Worm (Caenorhabditis elegans) whole organism, L4 larva: ENCODE results near the gene R144.12.

ENCODE experiments used
- D1046.2 ChIP-seq: fragments of 200-800 bp; sonication (Bioruptor generic); IDR thresholded peaks from 2 replicates; pipeline ENCODE4 v1.3.6; 2022; ENCODE audit warnings: missing genetic modification characterization, missing compliant biosample characterization
- F26F4.8 ChIP-seq: fragments of 200-800 bp; sonication (Bioruptor generic); conservative IDR thresholded peaks from 2 replicates; pipeline ENCODE4 v1.3.6; 2022; ENCODE audit warnings: missing genetic modification characterization, missing compliant biosample characterization
- F44E2.7 ChIP-seq: fragments of 200-800 bp; sonication (Bioruptor generic); IDR thresholded peaks from 2 replicates; pipeline ENCODE4 v2.1.2; 2022; ENCODE audit warnings: missing genetic modification characterization, missing compliant biosample characterization
- R02D3.7 ChIP-seq: fragments of 150-350 bp; sonication (generic microtip); optimal IDR thresholded peaks from 3 replicates; lab custom pipeline; 2014; ENCODE audit warnings: missing biosample characterization, missing genetic modification characterization
- T20F7.1 ChIP-seq: fragments of 200-800 bp; sonication (Bioruptor generic); optimal IDR thresholded peaks from 2 replicates; lab custom pipeline; 2018; ENCODE audit warnings: mild to moderate bottlenecking, missing genetic modification characterization, missing compliant biosample characterization
- Y105C5A.15 ChIP-seq: fragments of 200-800 bp; sonication (Bioruptor generic); IDR thresholded peaks from 2 replicates; pipeline ENCODE4 v1.3.6; 2022; ENCODE audit warnings: missing genetic modification characterization, missing compliant biosample characterization
- Y75B8A.6 ChIP-seq: fragments of 200-800 bp; sonication (Bioruptor generic); IDR thresholded peaks from 2 replicates; pipeline ENCODE4 v1.3.6; 2022; ENCODE audit warnings: missing genetic modification reagents, missing genetic modification characterization, missing compliant biosample characterization
- ZK546.5 ChIP-seq, 2 experiments: sonication (generic microtip); optimal IDR thresholded peaks; 2 replicates each; lab custom pipeline; 2017; ENCODE audit warnings: missing biosample characterization in 2 of 2, missing genetic modification characterization in 2 of 2
- aha-1 ChIP-seq: fragments of 150-350 bp; peaks from one replicate; lab custom pipeline; 2014; ENCODE audit warnings: missing biosample characterization, missing genetic modification characterization
- arid-1 ChIP-seq: fragments of 200-800 bp; sonication (Bioruptor generic); conservative IDR thresholded peaks from 2 replicates; pipeline ENCODE4 v1.3.6; 2022; ENCODE audit warnings: missing genetic modification reagents, missing genetic modification characterization, missing compliant biosample characterization
- ceh-20 ChIP-seq: fragments of 200-800 bp; sonication (Bioruptor generic); IDR thresholded peaks from 2 replicates; pipeline ENCODE4 v1.3.6; 2022; ENCODE audit warnings: missing genetic modification reagents, missing genetic modification characterization, missing compliant biosample characterization
- ceh-32 ChIP-seq: sonication (generic microtip); optimal IDR thresholded peaks from 2 replicates; lab custom pipeline; 2016; ENCODE audit warnings: mild to moderate bottlenecking, missing genetic modification characterization, missing compliant biosample characterization; ENCODE audit not compliant: poor library complexity
- ceh-62 ChIP-seq: sonication (generic microtip); optimal IDR thresholded peaks from 2 replicates; lab custom pipeline; 2017; ENCODE audit warnings: missing biosample characterization, missing genetic modification characterization
- ceh-82 ChIP-seq: sonication (generic microtip); optimal IDR thresholded peaks from 2 replicates; lab custom pipeline; 2017; ENCODE audit warnings: missing biosample characterization, missing genetic modification characterization
- cey-2 ChIP-seq: sonication (generic microtip); optimal IDR thresholded peaks from 3 replicates; lab custom pipeline; 2017; ENCODE audit warnings: missing genetic modification characterization, mild to moderate bottlenecking, missing compliant biosample characterization, antibody characterized with exemption, borderline replicate concordance; ENCODE audit not compliant: insufficient read depth
- ctbp-1 ChIP-seq: fragments of 200-800 bp; sonication (Bioruptor generic); IDR thresholded peaks from 2 replicates; pipeline ENCODE4 v1.3.6; 2022; ENCODE audit warnings: missing genetic modification reagents, missing genetic modification characterization, missing compliant biosample characterization
- daf-12 ChIP-seq: fragments of 150-350 bp; optimal IDR thresholded peaks from 2 replicates; lab custom pipeline; 2014; ENCODE audit warnings: missing biosample characterization, missing genetic modification reagents, missing genetic modification characterization
- daf-16 ChIP-seq, 3 experiments: sonication (generic microtip); optimal IDR thresholded peaks; 2 replicates each; lab custom pipeline; 2016 to 2017; ENCODE audit warnings: missing genetic modification characterization in 3 of 3, missing genetic modification reagents in 3 of 3, mild to moderate bottlenecking in 2 of 3, missing compliant biosample characterization in 2 of 3, missing biosample characterization in 1 of 3, moderate library complexity in 1 of 3
- duxl-1 ChIP-seq: sonication (generic microtip); optimal IDR thresholded peaks from 2 replicates; lab custom pipeline; 2016; ENCODE audit warnings: mild to moderate bottlenecking, missing genetic modification characterization, moderate library complexity, missing compliant biosample characterization; ENCODE audit not compliant: poor library complexity
- egl-27 ChIP-seq: sonication (generic microtip); optimal IDR thresholded peaks from 3 replicates; lab custom pipeline; 2017; ENCODE audit warnings: missing biosample characterization, missing genetic modification reagents, missing genetic modification characterization
- fkh-10 ChIP-seq: fragments of 150-350 bp; optimal IDR thresholded peaks from 2 replicates; lab custom pipeline; 2014; ENCODE audit warnings: missing biosample characterization, missing genetic modification reagents, missing genetic modification characterization
- hif-1 ChIP-seq, 2 experiments: sonication (generic microtip); optimal IDR thresholded peaks; 2 replicates each; lab custom pipeline; 2016 to 2017; ENCODE audit warnings: missing compliant biosample characterization in 2 of 2, missing genetic modification characterization in 2 of 2, missing genetic modification reagents in 2 of 2, missing genotype in 2 of 2, mild to moderate bottlenecking in 1 of 2
- hlh-30 ChIP-seq: sonication (generic microtip); optimal IDR thresholded peaks from 2 replicates; lab custom pipeline; 2017; ENCODE audit warnings: antibody characterized with exemption, mild to moderate bottlenecking, missing genetic modification characterization, missing compliant biosample characterization; ENCODE audit not compliant: insufficient read depth
- hmg-1.1 ChIP-seq: fragments of 200-800 bp; sonication (Bioruptor generic); IDR thresholded peaks from 2 replicates; pipeline ENCODE4 v1.3.6; 2022; ENCODE audit warnings: missing genetic modification reagents, missing genetic modification characterization, missing compliant biosample characterization
- jun-1 ChIP-seq: fragments of 150-350 bp; optimal IDR thresholded peaks from 2 replicates; lab custom pipeline; 2014; ENCODE audit warnings: missing biosample characterization, missing genetic modification reagents, missing genetic modification characterization
- lin-1 ChIP-seq: fragments of 200-800 bp; sonication (Bioruptor generic); IDR thresholded peaks from 2 replicates; pipeline ENCODE4 v1.3.6; 2022; ENCODE audit warnings: missing genetic modification reagents, missing genetic modification characterization, missing compliant biosample characterization
- lin-15B ChIP-seq: fragments of 150-350 bp; sonication (generic microtip); optimal IDR thresholded peaks from 3 replicates; lab custom pipeline; 2014; ENCODE audit warnings: missing biosample characterization, missing genetic modification characterization
- lin-38 ChIP-seq: fragments of 200-800 bp; sonication (Bioruptor generic); IDR thresholded peaks from 2 replicates; pipeline ENCODE4 v1.3.6; 2022; ENCODE audit warnings: missing genetic modification reagents, missing genetic modification characterization, missing compliant biosample characterization
- lir-3 ChIP-seq: sonication (generic microtip); optimal IDR thresholded peaks from 2 replicates; lab custom pipeline; 2016; ENCODE audit warnings: mild to moderate bottlenecking, missing genetic modification characterization, missing compliant biosample characterization
- madf-9 ChIP-seq: fragments of 200-800 bp; sonication (Bioruptor generic); conservative IDR thresholded peaks from 2 replicates; pipeline ENCODE4 v1.3.6; 2022; ENCODE audit warnings: missing genetic modification reagents, missing genetic modification characterization, missing compliant biosample characterization
- mdl-1 ChIP-seq, 2 experiments: fragments of 150-350 bp in 1 of 2; sonication (generic microtip) in 1 of 2; optimal IDR thresholded peaks; 2 replicates each; lab custom pipeline; 2014 to 2017; ENCODE audit warnings: missing biosample characterization in 2 of 2, missing genetic modification characterization in 2 of 2
- mes-2 ChIP-seq: sonication (generic microtip); optimal IDR thresholded peaks from 2 replicates; lab custom pipeline; 2016; ENCODE audit warnings: missing genotype, mild to moderate bottlenecking, missing genetic modification characterization, missing compliant biosample characterization; ENCODE audit not compliant: poor library complexity, severe bottlenecking
- mxl-3 ChIP-seq: fragments of 200-800 bp; sonication (Bioruptor generic); optimal IDR thresholded peaks from 2 replicates; lab custom pipeline; 2018; ENCODE audit warnings: mild to moderate bottlenecking, missing genetic modification characterization, missing compliant biosample characterization
- nhr-111 ChIP-seq: fragments of 200-800 bp; sonication (Bioruptor generic); optimal IDR thresholded peaks from 2 replicates; lab custom pipeline; 2018; ENCODE audit warnings: mild to moderate bottlenecking, missing genetic modification characterization, missing compliant biosample characterization
- nhr-25 ChIP-seq: sonication (generic microtip); optimal IDR thresholded peaks from 2 replicates; lab custom pipeline; 2017; ENCODE audit warnings: missing genetic modification characterization, mild to moderate bottlenecking, missing compliant biosample characterization, antibody characterized with exemption, moderate library complexity, borderline replicate concordance; ENCODE audit not compliant: insufficient read depth
- nhr-48 ChIP-seq: sonication (generic microtip); optimal IDR thresholded peaks from 2 replicates; lab custom pipeline; 2016; ENCODE audit warnings: mild to moderate bottlenecking, missing genetic modification characterization, missing compliant biosample characterization
- nhr-76 ChIP-seq: fragments of 150-350 bp; optimal IDR thresholded peaks from 2 replicates; lab custom pipeline; 2014; ENCODE audit warnings: missing biosample characterization, missing genetic modification characterization
- nhr-77 ChIP-seq: fragments of 150-350 bp; optimal IDR thresholded peaks from 2 replicates; lab custom pipeline; 2014; ENCODE audit warnings: missing biosample characterization, missing genetic modification characterization
- php-3 ChIP-seq: fragments of 200-800 bp; sonication (Bioruptor generic); IDR thresholded peaks from 2 replicates; pipeline ENCODE4 v1.3.6; 2022; ENCODE audit warnings: missing genetic modification reagents, missing genetic modification characterization, missing compliant biosample characterization
- pqm-1 ChIP-seq: sonication (generic microtip); optimal IDR thresholded peaks from 2 replicates; lab custom pipeline; 2017; ENCODE audit warnings: missing biosample characterization, missing genetic modification characterization
- rbr-2 ChIP-seq: sonication (generic microtip); optimal IDR thresholded peaks from 2 replicates; lab custom pipeline; 2016; ENCODE audit warnings: missing genotype, missing genetic modification characterization, missing compliant biosample characterization
- saeg-2 ChIP-seq: fragments of 200-800 bp; sonication (Bioruptor generic); IDR thresholded peaks from 2 replicates; pipeline ENCODE4 v1.3.6; 2022; ENCODE audit warnings: missing genetic modification reagents, missing genetic modification characterization, missing compliant biosample characterization
- set-16 ChIP-seq: fragments of 200-800 bp; sonication (Bioruptor generic); IDR thresholded peaks from 2 replicates; pipeline ENCODE4 v1.3.6; 2022; ENCODE audit warnings: missing genetic modification reagents, missing genetic modification characterization, missing compliant biosample characterization
- snpc-1.2 ChIP-seq: fragments of 200-800 bp; sonication (Bioruptor generic); IDR thresholded peaks from 2 replicates; pipeline ENCODE4 v1.3.6; 2022; ENCODE audit warnings: missing genetic modification reagents, missing genetic modification characterization, missing compliant biosample characterization
- snpc-4 ChIP-seq: fragments of 150-350 bp; optimal IDR thresholded peaks from 2 replicates; lab custom pipeline; 2014; ENCODE audit warnings: missing biosample characterization, missing genetic modification characterization
- spr-3 ChIP-seq: fragments of 200-800 bp; sonication (Bioruptor generic); optimal IDR thresholded peaks from 2 replicates; lab custom pipeline; 2018; ENCODE audit warnings: mild to moderate bottlenecking, missing genetic modification characterization, missing compliant biosample characterization
- unc-62 ChIP-seq, 3 experiments: fragments of 150-350 bp in 1 of 3; sonication (generic microtip); optimal IDR thresholded peaks in 2 of 3; peaks in 1 of 3; 1 replicate in 1 of 3; 2 replicates in 2 of 3; lab custom pipeline; 2014 to 2017; ENCODE audit warnings: missing biosample characterization in 3 of 3, missing genetic modification characterization in 3 of 3, missing genetic modification reagents in 3 of 3, missing genotype in 1 of 3
- zfp-2 ChIP-seq: sonication (generic microtip); optimal IDR thresholded peaks from 2 replicates; lab custom pipeline; 2016; ENCODE audit warnings: mild to moderate bottlenecking, missing genetic modification characterization, missing compliant biosample characterization
- zip-11 ChIP-seq: fragments of 200-800 bp; sonication (Bioruptor generic); IDR thresholded peaks from 2 replicates; pipeline ENCODE4 v1.3.6; 2022; ENCODE audit warnings: missing genetic modification characterization, missing compliant biosample characterization
- zip-2 ChIP-seq: fragments of 150-350 bp; optimal IDR thresholded peaks from 2 replicates; lab custom pipeline; 2014; ENCODE audit warnings: missing biosample characterization, missing genetic modification characterization

The R144.12 gene

ce11 chrIII:5047175-5047574 is 40.4 kb upstream of the R144.12 start, which contains the start of gene txbp-3 (continued):
- TF ChIP-seq madf-9 (no peak), daf-16 (GFP tag; optimal IDR thresholded peaks at IDR 0.05; lab: Kevin White, UChicago) (no peak), daf-16 (tag; optimal IDR thresholded peaks at IDR 0.05; lab: Kevin White, UChicago) (peak; percentile 24), D1046.2 (GFP tag; lab: Robert Waterston, UW) (no peak), zip-2 (tag; lab: Kevin White, UChicago) (no peak), ceh-82 (tag; lab: Kevin White, UChicago) (no peak), snpc-4 (tag; lab: Kevin White, UChicago) (no peak), unc-62 (GFP tag; optimal IDR thresholded peaks at IDR 0.05 in 1 of 2; lab: Kevin White, UChicago) (peak in 1 of 2 experiments; percentile 20), unc-62 (tag; optimal IDR thresholded peaks at IDR 0.05; lab: Kevin White, UChicago) (no peak), mxl-3 (peak; percentile 80), pqm-1 (tag; lab: Kevin White, UChicago) (peak; percentile 85), F44E2.7 (no peak), cey-2 (no peak), hmg-1.1 (GFP tag; lab: Robert Waterston, UW) (no peak), aha-1 (tag; lab: Kevin White, UChicago) (no peak), saeg-2 (GFP tag; lab: Robert Waterston, UW) (no peak), zfp-2 (tag; lab: Kevin White, UChicago) (no peak), ctbp-1 (no peak), ceh-20 (no peak), Y105C5A.15 (GFP tag; lab: Robert Waterston, UW) (no peak), jun-1 (tag; lab: Kevin White, UChicago) (no peak), lin-15B (tag; lab: Kevin White, UChicago) (no peak), R02D3.7 (tag; lab: Kevin White, UChicago) (no peak), zip-11 (GFP tag; lab: Robert Waterston, UW) (no peak), php-3 (GFP tag; lab: Robert Waterston, UW) (no peak), F26F4.8 (GFP tag; lab: Robert Waterston, UW) (no peak), daf-12 (tag; lab: Kevin White, UChicago) (no peak), hlh-30 (peak; percentile 58), ceh-32 (tag; lab: Kevin White, UChicago) (no peak), rbr-2 (tag; lab: Kevin White, UChicago) (peak; percentile 1), lin-38 (no peak), lir-3 (tag; lab: Kevin White, UChicago) (no peak), hif-1 (tag; optimal IDR thresholded peaks at IDR 0.05; lab: Kevin White, UChicago) (peak in 1 of 2 experiments; percentile 33), mes-2 (peak; percentile 83), ZK546.5 (tag; optimal IDR thresholded peaks at IDR 0.05; lab: Kevin White, UChicago) (no peak), nhr-76 (tag; lab: Kevin White, UChicago) (no peak), mdl-1 (tag; optimal IDR thresholded peaks at IDR 0.05; lab: Kevin White, UChicago) (peak in 1 of 2 experiments; percentile 5), T20F7.1 (GFP tag; lab: Kevin White, UChicago) (peak; percentile 25), nhr-77 (peak; percentile 42), snpc-1.2 (GFP tag; lab: Robert Waterston, UW) (no peak), set-16 (GFP tag; lab: Robert Waterston, UW) (no peak), ceh-62 (tag; lab: Kevin White, UChicago) (no peak), spr-3 (no peak), nhr-25 (tag; lab: Kevin White, UChicago) (no peak), lin-1 (GFP tag; lab: Robert Waterston, UW) (no peak), duxl-1 (tag; lab: Kevin White, UChicago) (no peak), nhr-48 (tag; lab: Kevin White, UChicago) (no peak), arid-1 (GFP tag; lab: Robert Waterston, UW) (no peak), egl-27 (tag; lab: Kevin White, UChicago) (no peak), Y75B8A.6 (GFP tag; lab: Robert Waterston, UW) (no peak), nhr-111 (GFP tag; lab: Kevin White, UChicago) (no peak), fkh-10 (GFP tag; lab: Kevin White, UChicago) (peak; percentile 37)
